Fruit fly (Drosophila melanogaster) whole organism: ENCODE data around the gene vrs.
A peak's percentile ranks its signal among the peaks of the same experiment; 100 is the strongest.

ENCODE experiments used
- CG8478 ChIP-seq: fragments of >200 bp; optimal IDR thresholded peaks from 2 replicates; lab custom pipeline; 2018; ENCODE audit warnings: inconsistent platforms
- Dll ChIP-seq: fragments of >200 bp; optimal IDR thresholded peaks from 2 replicates; lab custom pipeline; 2017
- EcR ChIP-seq, 2 experiments: fragments of >200 bp; optimal IDR thresholded peaks; 2 replicates each; lab custom pipeline; 2017; ENCODE audit warnings: missing biosample characterization in 2 of 2, missing genetic modification characterization in 2 of 2, missing genetic modification reagents in 2 of 2
- pan ChIP-seq: fragments of >200 bp; optimal IDR thresholded peaks from 2 replicates; lab custom pipeline; 2017
- psq ChIP-seq: fragments of >200 bp; optimal IDR thresholded peaks from 2 replicates; lab custom pipeline; 2017
- usp ChIP-seq: fragments of >200 bp; optimal IDR thresholded peaks from 2 replicates; lab custom pipeline; 2017; ENCODE audit warnings: missing biosample characterization, missing genetic modification characterization, mixed read lengths

vrs gene

DNA sequence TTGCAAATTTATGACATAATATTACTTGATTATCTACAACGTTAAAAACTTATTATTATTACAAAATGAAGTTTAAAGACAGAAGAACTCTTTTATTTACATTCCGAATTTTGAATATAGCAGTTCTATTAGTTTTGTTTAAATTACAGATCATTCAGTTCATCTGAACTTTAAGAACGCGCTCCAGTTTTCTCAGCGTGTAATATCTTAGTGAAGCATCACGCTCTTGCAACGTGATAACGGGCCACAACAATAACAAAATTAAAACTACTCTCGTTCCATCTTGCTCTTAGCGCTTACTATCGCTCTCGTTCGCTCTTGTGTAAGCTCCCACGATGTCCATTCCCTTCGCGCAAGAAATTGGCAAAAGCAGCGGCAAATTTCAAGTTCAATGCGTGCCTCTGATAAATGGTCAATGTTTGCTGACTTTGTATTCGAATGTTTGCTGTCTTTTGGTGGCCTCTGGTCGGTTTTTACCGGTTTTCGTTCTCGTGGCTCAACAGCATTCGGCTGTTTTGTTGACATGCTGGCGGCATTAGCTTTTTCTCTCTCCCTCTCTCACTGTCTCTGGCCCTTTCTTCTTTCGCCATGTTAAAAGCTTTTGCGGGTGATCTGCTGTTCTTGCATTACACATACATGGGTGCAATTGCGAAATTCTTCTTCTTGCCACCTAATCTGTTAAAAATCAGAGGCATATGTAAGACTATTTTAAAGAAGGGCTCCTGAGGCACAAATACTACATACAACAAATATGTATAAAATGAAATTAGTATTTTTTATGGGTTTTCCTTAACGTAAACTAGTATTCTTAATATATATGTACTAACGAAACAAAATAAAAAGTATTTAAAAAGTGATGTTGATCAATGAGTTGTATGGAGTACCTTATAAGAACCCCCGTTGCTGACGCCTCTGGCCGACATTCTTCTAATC is 4.6 kb upstream of the vrs start:
- TF ChIP-seq Dll (lab: Kevin White, UChicago) (no peak), pan (lab: Kevin White, UChicago) (no peak), usp (GFP tag; lab: Kevin White, UChicago) (no peak), CG8478 (peak; percentile 7), EcR (GFP tag; optimal IDR thresholded peaks at IDR 0.05; lab: Kevin White, UChicago) (no peak), psq (no peak)

DNA sequence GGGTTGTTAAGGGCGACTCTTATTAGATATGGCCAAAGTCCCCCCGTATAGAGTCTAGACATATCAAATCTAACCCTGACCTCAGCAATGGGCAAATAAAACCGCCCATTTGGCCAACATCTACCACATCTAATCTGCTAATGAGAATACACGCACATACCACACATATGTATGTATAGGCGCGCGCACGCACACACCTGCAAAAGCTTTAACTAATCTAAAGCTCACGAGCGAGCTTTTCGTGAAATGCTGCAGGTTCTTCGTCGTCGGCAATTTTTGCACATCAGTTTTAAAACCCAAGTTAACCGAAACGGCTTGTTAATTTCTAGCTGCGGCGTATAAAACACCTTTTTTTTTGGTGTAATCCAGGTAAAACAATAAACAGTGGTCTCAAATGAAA is 3.7 kb upstream of the vrs start:
- TF ChIP-seq CG8478 (no peak), psq (no peak), pan (lab: Kevin White, UChicago) (no peak), Dll (lab: Kevin White, UChicago) (no peak), EcR (GFP tag; optimal IDR thresholded peaks at IDR 0.05; lab: Kevin White, UChicago) (no peak), usp (GFP tag; lab: Kevin White, UChicago) (no peak)

DNA sequence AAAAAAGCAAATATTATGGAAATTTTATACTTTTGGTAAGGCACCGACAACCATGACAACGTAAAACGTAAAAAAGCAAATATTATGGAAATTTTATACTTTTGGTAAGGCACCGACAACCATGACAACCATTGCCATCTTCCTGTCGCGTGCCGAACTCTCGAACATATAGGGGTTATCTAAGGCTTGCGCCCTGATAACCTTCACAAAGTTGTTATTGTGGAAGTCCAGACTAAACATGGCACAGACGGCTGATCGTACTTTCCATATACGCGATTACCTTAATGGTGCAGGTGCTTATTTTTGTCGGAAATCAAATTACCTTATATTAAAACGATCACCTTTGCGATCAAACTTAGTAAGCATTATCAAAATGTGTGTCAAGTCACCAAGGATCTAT is 2.0 kb upstream of the vrs start:
- TF ChIP-seq Dll (lab: Kevin White, UChicago) (no peak), CG8478 (no peak), usp (GFP tag; lab: Kevin White, UChicago) (no peak), EcR (GFP tag; optimal IDR thresholded peaks at IDR 0.05; lab: Kevin White, UChicago) (no peak), psq (no peak), pan (lab: Kevin White, UChicago) (no peak)

DNA sequence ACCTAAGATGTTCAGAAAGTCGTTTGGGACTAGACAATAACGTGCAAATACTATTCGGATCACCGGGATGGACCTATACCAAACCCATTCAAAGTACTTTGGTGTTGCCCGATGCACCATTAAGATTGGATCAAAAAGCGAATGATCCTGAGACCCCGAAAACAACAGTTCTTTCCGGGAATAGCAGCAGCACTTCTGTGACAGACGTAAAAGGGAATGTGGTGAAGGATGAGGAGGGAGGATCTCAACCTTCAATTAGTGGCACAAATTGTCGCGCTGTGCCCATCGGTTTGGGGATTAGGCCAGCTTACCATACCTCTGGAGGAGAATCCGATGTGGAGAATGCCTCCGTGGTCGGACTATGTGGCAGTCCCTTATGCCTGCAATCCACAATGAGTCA is 891 bp downstream of the vrs start:
- TF ChIP-seq usp (GFP tag; lab: Kevin White, UChicago) (no peak), Dll (lab: Kevin White, UChicago) (no peak), CG8478 (no peak), pan (lab: Kevin White, UChicago) (no peak), psq (no peak), EcR (GFP tag; optimal IDR thresholded peaks at IDR 0.05; lab: Kevin White, UChicago) (no peak)

DNA sequence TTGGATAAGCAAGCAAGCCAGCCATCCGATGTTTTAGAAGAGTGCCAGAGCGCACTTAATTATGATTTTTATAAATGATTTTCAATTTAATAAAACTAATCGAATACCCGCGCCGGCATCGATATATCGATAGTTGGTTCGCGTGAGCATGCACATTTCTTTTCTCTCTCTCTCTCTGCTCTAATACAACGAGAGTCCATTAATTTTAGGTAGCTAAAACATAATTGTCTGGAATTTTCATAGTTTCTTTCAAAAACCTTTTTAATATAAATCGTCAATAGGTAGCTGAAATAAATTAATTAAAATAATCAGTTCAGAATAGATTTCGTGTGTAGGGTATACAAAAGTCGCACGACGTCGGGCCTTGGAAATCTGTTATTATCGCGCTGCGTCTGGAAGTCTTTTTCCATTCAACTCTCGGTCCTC is 1.4 kb downstream of the vrs start, which contains the start of gene CG18549:
CG18549 (plus strand) TSS at position 408 of the 426 bp plus-strand sequence.
- TF ChIP-seq Dll (lab: Kevin White, UChicago) = no peak
- no peak for TF ChIP-seq psq

DNA sequence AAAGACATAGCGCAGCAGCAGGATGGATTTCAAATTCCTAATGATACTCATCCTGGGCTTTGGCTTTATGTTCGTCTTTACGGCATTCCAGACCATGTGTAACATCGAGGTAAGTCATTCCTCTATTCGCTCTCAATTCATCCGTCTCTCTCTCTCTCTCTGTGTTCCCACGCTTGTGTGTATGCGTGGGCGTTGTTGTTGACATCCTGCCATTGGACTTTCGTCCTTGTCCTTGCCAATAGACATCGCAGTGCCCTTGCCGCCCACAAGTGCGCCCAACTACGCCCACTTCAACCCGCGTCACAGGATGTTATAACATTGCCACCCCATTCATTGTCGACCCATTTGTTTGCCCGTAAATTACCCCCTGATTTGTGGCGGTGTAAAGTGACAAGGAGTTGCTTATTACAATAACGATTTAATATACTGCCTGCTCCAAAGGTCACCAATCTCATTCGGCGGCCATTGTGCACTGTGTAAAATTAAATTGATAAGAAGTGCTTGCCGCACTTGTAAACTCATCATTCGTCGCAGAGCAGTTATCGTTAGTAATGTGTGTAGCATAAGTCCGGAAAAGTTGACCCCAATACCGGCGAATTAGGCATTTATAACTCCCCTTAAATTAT is 2.3 kb downstream of the vrs start:
- TF ChIP-seq usp (GFP tag; lab: Kevin White, UChicago) (no peak), Dll (lab: Kevin White, UChicago) (no peak), pan (lab: Kevin White, UChicago) (no peak), CG8478 (no peak), psq (no peak), EcR (GFP tag; optimal IDR thresholded peaks at IDR 0.05; lab: Kevin White, UChicago) (no peak)

DNA sequence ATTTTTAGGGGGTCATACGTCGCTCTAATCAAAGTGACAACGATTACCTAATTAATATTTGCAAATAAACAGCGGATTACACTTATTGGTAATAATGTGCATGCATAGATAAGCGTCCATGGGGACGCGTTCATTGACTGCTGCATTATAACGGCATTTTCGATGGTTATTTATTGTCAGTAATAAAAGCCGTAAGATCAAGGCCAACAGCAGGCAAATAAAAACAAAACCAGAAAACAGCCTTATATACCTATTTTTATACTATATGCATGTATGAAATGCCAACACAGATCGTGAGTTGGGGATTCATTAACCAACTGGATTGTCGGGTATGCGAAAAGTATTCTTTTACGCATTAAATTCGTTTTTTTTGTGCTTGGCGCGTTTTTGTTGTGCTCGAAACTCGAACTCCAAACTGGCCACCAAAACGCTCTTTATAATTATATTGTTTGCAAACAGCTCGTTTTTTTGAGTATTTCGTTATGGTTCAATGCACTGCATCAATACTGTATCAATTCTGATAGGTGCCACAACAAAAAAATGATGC is 3.3 kb downstream of the vrs start:
- TF ChIP-seq Dll (lab: Kevin White, UChicago) (no peak), CG8478 (no peak), pan (lab: Kevin White, UChicago) (no peak), usp (GFP tag; lab: Kevin White, UChicago) (no peak), EcR (GFP tag; optimal IDR thresholded peaks at IDR 0.05; lab: Kevin White, UChicago) (no peak), psq (no peak)

DNA sequence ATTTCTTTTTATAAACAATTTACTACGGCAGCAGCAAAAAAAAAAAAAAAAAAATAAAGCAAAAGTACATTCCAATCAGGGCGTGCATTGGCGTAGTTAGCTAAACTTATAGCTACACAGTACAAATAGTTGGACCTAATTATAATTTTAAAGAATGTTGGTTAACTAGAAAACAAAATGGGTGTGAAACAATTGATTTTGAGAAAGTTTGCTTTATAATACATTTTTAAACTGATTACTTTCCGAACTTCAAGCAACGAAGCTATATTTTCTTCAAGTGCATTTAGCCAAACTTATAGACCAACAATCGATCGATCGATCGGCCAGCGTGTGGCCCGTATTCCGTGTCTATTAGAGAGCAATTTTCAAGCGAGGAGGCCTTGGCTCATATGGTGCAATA is 3.9 kb downstream of the vrs start:
- TF ChIP-seq Dll (lab: Kevin White, UChicago) (no peak), CG8478 (no peak)

DNA sequence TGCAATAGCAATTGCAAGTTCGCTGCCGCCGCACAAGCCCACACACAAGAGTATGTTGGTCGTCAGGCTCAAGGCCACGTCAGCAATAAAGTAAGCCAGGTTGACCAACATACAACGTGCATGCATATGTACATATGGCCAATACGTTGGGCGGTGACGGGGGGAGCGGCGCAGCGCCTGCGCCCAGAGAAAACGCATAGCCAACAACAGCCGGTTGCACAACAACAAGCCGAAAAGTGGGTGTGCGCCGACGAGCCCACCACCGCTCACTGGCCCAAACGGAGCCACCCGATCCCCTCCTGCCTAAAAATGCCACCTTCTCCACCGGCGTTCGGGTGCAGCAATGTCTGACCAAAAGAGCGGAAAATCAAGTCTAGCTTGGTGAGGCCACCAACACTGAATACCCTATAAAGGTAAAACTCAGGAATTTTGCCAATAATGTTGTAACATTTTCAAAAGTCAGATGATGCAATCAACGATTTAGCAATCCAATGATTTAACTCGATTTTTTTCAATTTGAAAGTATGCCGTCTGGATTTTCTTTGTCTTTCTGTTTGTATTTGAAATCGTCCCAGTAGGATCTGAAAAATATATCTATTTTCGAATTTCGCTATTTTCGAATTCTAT is 4.5 kb downstream of the vrs start, which contains the start of gene CG5509:
CG5509 (plus strand) TSS at position 577 of the 627 bp plus-strand sequence.
- TF ChIP-seq Dll (lab: Kevin White, UChicago) = no peak
- TF ChIP-seq EcR (GFP tag; optimal IDR thresholded peaks at IDR 0.05; lab: Kevin White, UChicago) = no peak
- no peak for TF ChIP-seq pan (lab: Kevin White, UChicago)
- TF ChIP-seq psq = no peak
- TF ChIP-seq usp (GFP tag; lab: Kevin White, UChicago) = no peak
- no peak for TF ChIP-seq CG8478

DNA sequence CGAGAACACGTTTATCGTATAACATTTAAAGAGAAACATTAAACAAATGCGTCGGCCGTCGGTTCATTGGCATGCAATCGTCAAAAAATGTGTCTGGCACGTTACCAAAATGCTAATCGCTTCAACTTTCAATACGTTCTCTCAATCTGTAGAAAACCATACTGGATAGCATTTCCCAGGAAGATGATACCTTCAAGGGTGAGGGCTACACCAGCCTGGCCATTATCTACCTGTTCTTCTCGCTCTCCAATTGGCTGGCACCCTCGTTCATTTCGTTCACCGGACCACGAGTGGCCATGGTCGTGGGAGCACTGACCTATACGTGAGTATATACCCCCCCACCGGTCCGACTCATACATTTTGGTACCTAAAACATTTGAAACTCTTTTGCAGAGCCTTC is 7.0 kb downstream of the vrs start:
- TF ChIP-seq EcR (GFP tag; optimal IDR thresholded peaks at IDR 0.05; lab: Kevin White, UChicago) = no peak
- TF ChIP-seq psq = no peak
- no peak for TF ChIP-seq CG8478
- TF ChIP-seq usp (GFP tag; lab: Kevin White, UChicago) = no peak
- TF ChIP-seq Dll (lab: Kevin White, UChicago) = no peak
- no peak for TF ChIP-seq pan (lab: Kevin White, UChicago)

DNA sequence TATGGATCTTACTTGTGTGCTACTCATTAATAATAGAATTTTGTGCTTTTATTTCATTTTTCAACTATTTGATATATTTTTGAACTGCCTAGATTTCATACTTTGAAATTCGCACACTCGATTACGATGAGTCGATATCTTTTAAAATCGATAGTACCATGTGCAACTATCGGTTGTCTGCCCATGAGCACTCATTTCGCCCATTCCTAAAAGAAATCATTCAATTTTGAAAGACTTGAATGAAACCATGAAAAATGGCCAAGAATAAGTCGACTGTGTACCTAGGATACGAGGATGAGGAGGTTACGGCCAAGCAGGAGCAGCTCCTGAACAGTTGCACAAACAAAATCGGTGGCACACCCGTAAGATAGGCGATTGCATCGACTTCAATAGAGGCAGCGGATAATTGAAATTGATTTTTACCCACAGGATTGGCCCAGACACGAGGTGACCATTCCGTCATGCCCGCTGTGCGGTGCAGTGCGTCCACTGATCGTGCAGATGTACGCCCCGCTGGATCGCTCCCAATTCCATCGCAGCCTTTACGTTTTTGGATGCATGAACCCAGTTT is 9.0 kb downstream of the vrs start, which contains the start of gene trus:
trus (plus strand) TSS at position 204 of the 571 bp plus-strand sequence.
- no peak for TF ChIP-seq pan (lab: Kevin White, UChicago)
- TF ChIP-seq CG8478 = no peak
- TF ChIP-seq usp (GFP tag; lab: Kevin White, UChicago) = no peak
- no peak for TF ChIP-seq EcR (GFP tag; optimal IDR thresholded peaks at IDR 0.05; lab: Kevin White, UChicago)
- no peak for TF ChIP-seq psq
- no peak for TF ChIP-seq Dll (lab: Kevin White, UChicago)
